Worm (Caenorhabditis elegans): Measurements from ENCODE around the gene pqn-87.

DNA sequence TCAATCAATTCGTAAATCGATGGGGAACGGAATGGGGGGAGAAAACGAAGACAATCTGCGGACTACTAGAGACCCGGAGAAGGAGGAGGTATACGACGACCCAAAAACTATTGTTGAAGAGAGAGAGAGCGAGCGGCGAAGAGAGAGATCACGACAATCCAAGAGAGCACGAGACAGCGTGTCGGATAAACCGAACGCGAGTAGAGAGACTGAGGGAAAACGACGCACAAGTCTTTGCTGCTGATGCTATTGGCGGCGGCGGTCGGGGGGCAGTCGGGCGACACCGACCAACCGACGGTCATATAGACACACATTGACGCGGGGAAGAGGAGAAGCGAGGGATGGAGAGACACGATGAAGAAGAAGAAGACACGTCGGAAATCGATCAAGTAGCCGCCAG is 2.4 kb downstream of the pqn-87 start:
- TF ChIP-seq skn-1 (tag; optimal IDR thresholded peaks at IDR 0.05) (peak; percentile 72), aly-2 (tag; optimal IDR thresholded peaks at IDR 0.05) (peak; percentile 26), aha-1 (tag; optimal IDR thresholded peaks at IDR 0.05) (no peak), dpl-1 (GFP tag; optimal IDR thresholded peaks at IDR 0.05) (peak; percentile 25 to 54 (median 41)), ama-1 (optimal IDR thresholded peaks at IDR 0.05) (no peak), lin-13 (GFP tag; optimal IDR thresholded peaks at IDR 0.05) (no peak), blmp-1 (tag; optimal IDR thresholded peaks at IDR 0.05) (peak; percentile 47), snu-23 (GFP tag; optimal IDR thresholded peaks at IDR 0.05) (peak; percentile 92), swsn-7 (tag; optimal IDR thresholded peaks at IDR 0.05) (peak; percentile 81), F16B12.6 (tag; optimal IDR thresholded peaks at IDR 0.05) (no peak)
